Worm (Caenorhabditis elegans) whole organism, young adult: ENCODE data around the gene F41G3.3.

Source experiments
- akir-1 ChIP-seq: fragments of 200-800 bp; sonication (Bioruptor generic); optimal IDR thresholded peaks from 2 replicates; lab custom pipeline; 2018; ENCODE audit warnings: mild to moderate bottlenecking, missing genetic modification characterization, moderate library complexity, missing compliant biosample characterization
- ama-1 ChIP-seq, 3 experiments: fragments of 150-350 bp in 1 of 3; sonication (generic microtip) in 2 of 3; optimal IDR thresholded peaks; 2 replicates each; lab custom pipeline; 2014 to 2018; ENCODE audit warnings: missing biosample characterization in 2 of 3, missing genetic modification characterization in 2 of 3, missing genetic modification reagents in 2 of 3
- aptf-3 ChIP-seq: fragments of 200-800 bp; sonication (Bioruptor generic); IDR thresholded peaks from 2 replicates; pipeline ENCODE4 v1.3.6; 2022; ENCODE audit warnings: missing genetic modification characterization, missing compliant biosample characterization
- attf-6 ChIP-seq: fragments of 200-800 bp; sonication (Bioruptor generic); IDR thresholded peaks from 2 replicates; pipeline ENCODE4 v1.3.6; 2022; ENCODE audit warnings: missing genetic modification reagents, missing genetic modification characterization, missing compliant biosample characterization
- ceh-91 ChIP-seq: fragments of 200-800 bp; sonication (Bioruptor generic); IDR thresholded peaks from 2 replicates; pipeline ENCODE4 v1.3.6; 2022; ENCODE audit warnings: missing genetic modification reagents, missing genetic modification characterization, missing compliant biosample characterization
- dpl-1 ChIP-seq: fragments of 150-350 bp; optimal IDR thresholded peaks from 2 replicates; lab custom pipeline; 2014; ENCODE audit warnings: missing biosample characterization, missing genetic modification reagents, missing genetic modification characterization
- hmg-20 ChIP-seq: fragments of 200-800 bp; sonication (Bioruptor generic); IDR thresholded peaks from 2 replicates; pipeline ENCODE4 v1.3.6; 2022; ENCODE audit warnings: missing genetic modification reagents, missing genetic modification characterization, missing compliant biosample characterization
- let-526 ChIP-seq: fragments of 200-800 bp; sonication (Bioruptor generic); IDR thresholded peaks from 2 replicates; pipeline ENCODE4 v1.3.6; 2022; ENCODE audit warnings: missing genetic modification reagents, missing genetic modification characterization, missing compliant biosample characterization
- lin-35 ChIP-seq, 3 experiments: fragments of 150-350 bp in 2 of 3; sonication (generic microtip) in 1 of 3; optimal IDR thresholded peaks; 2 replicates each; lab custom pipeline; 2014 to 2018; ENCODE audit warnings: missing biosample characterization in 3 of 3, missing genetic modification characterization in 3 of 3, missing genetic modification reagents in 3 of 3
- mcd-1 ChIP-seq: fragments of 200-800 bp; sonication (Bioruptor generic); IDR thresholded peaks from 2 replicates; pipeline ENCODE4 v1.3.6; 2022; ENCODE audit warnings: missing genetic modification reagents, missing genetic modification characterization, missing compliant biosample characterization
- nfyb-1 ChIP-seq: fragments of 200-800 bp; sonication (Bioruptor generic); IDR thresholded peaks from 2 replicates; pipeline ENCODE4 v1.3.6; 2022; ENCODE audit warnings: missing genetic modification reagents, missing genetic modification characterization, missing compliant biosample characterization
- sea-2 ChIP-seq: fragments of 200-800 bp; sonication (Bioruptor generic); IDR thresholded peaks from 2 replicates; pipeline ENCODE4 v1.3.6; 2022; ENCODE audit warnings: missing genetic modification characterization, missing compliant biosample characterization
- unc-62 ChIP-seq: fragments of 150-350 bp; optimal IDR thresholded peaks from 2 replicates; lab custom pipeline; 2014; ENCODE audit warnings: missing biosample characterization, missing genetic modification reagents, missing genetic modification characterization

ce11 chrII:6756232-6756631 lies at the start of gene F41G3.3:
- TF ChIP-seq nfyb-1 (GFP tag; lab: Robert Waterston, UW) (no peak), akir-1 (no peak), hmg-20 (no peak), dpl-1 (GFP tag; lab: Kevin White, UChicago) (no peak), sea-2 (GFP tag; lab: Robert Waterston, UW) (no peak), attf-6 (GFP tag; lab: Robert Waterston, UW) (no peak), lin-35 (GFP tag; optimal IDR thresholded peaks at IDR 0.05; lab: Kevin White, UChicago) (no peak), aptf-3 (GFP tag; lab: Robert Waterston, UW) (no peak), ama-1 (optimal IDR thresholded peaks at IDR 0.05; lab: Kevin White, UChicago) (no peak), ama-1 (GFP tag; optimal IDR thresholded peaks at IDR 0.05; lab: Kevin White, UChicago) (no peak), unc-62 (GFP tag; lab: Kevin White, UChicago) (no peak), mcd-1 (no peak), let-526 (GFP tag; lab: Robert Waterston, UW) (no peak), ceh-91 (GFP tag; lab: Robert Waterston, UW) (no peak)
